Worm (Caenorhabditis elegans) whole organism, L2 larva: ENCODE measurements around the gene srz-12.
"Not testable (repeated sequence)": the region's sequence is repeated elsewhere in the genome, so short reads cannot be mapped to it uniquely, and the experiment has no call there.

Experiments
- C34F6.9 ChIP-seq: fragments of 150-350 bp; optimal IDR thresholded peaks from 2 replicates; lab custom pipeline; 2014; ENCODE audit warnings: missing biosample characterization, missing genetic modification characterization
- F13H6.1 ChIP-seq: sonication (generic microtip); optimal IDR thresholded peaks from 2 replicates; lab custom pipeline; 2016; ENCODE audit warnings: missing genetic modification characterization, missing compliant biosample characterization
- R02D3.7 ChIP-seq: fragments of 150-350 bp; optimal IDR thresholded peaks from 2 replicates; lab custom pipeline; 2014; ENCODE audit warnings: missing biosample characterization, missing genetic modification characterization
- ZK546.5 ChIP-seq: sonication (generic microtip); optimal IDR thresholded peaks from 2 replicates; lab custom pipeline; 2017; ENCODE audit warnings: missing biosample characterization, missing genetic modification characterization
- alr-1 ChIP-seq: fragments of 150-350 bp; optimal IDR thresholded peaks from 2 replicates; lab custom pipeline; 2014; ENCODE audit warnings: missing biosample characterization, missing genetic modification characterization
- aly-2 ChIP-seq: fragments of 150-350 bp; optimal IDR thresholded peaks from 2 replicates; lab custom pipeline; 2014; ENCODE audit warnings: missing biosample characterization, missing genetic modification characterization
- ama-1 ChIP-seq: fragments of 150-350 bp; optimal IDR thresholded peaks from 2 replicates; lab custom pipeline; 2018; ENCODE audit warnings: inconsistent platforms
- blmp-1 ChIP-seq: sonication (generic microtip); optimal IDR thresholded peaks from 2 replicates; lab custom pipeline; 2017; ENCODE audit warnings: missing genetic modification characterization, mild to moderate bottlenecking, missing compliant biosample characterization, antibody characterized with exemption, moderate library complexity; ENCODE audit not compliant: insufficient read depth
- ceh-82 ChIP-seq: fragments of 150-350 bp; optimal IDR thresholded peaks from 2 replicates; lab custom pipeline; 2014; ENCODE audit warnings: missing biosample characterization, missing genetic modification characterization
- crh-2 ChIP-seq: sonication (generic microtip); optimal IDR thresholded peaks from 2 replicates; lab custom pipeline; 2017; ENCODE audit warnings: missing biosample characterization, missing genetic modification characterization
- dmd-4 ChIP-seq: sonication (generic microtip); optimal IDR thresholded peaks from 2 replicates; lab custom pipeline; 2017; ENCODE audit warnings: missing biosample characterization, missing genetic modification characterization
- elt-1 ChIP-seq: fragments of 150-350 bp; optimal IDR thresholded peaks from 2 replicates; lab custom pipeline; 2014; ENCODE audit warnings: missing biosample characterization, missing genetic modification characterization
- elt-3 ChIP-seq: sonication (generic microtip); optimal IDR thresholded peaks from 2 replicates; lab custom pipeline; 2017; ENCODE audit warnings: missing biosample characterization, missing genetic modification characterization
- fos-1 ChIP-seq: fragments of 150-350 bp; optimal IDR thresholded peaks from 2 replicates; lab custom pipeline; 2014; ENCODE audit warnings: missing biosample characterization, missing genetic modification characterization
- gmeb-1 ChIP-seq: fragments of 150-350 bp; optimal IDR thresholded peaks from 2 replicates; lab custom pipeline; 2014; ENCODE audit warnings: missing biosample characterization, missing genetic modification characterization
- lin-11 ChIP-seq: fragments of 150-350 bp; sonication (generic microtip); optimal IDR thresholded peaks from 2 replicates; lab custom pipeline; 2014; ENCODE audit warnings: missing biosample characterization, missing genetic modification characterization, inconsistent platforms, mixed read lengths
- lin-13 ChIP-seq: fragments of 150-350 bp; optimal IDR thresholded peaks from 2 replicates; lab custom pipeline; 2014; ENCODE audit warnings: missing biosample characterization, missing genetic modification reagents, missing genetic modification characterization
- mab-5 ChIP-seq: fragments of 150-350 bp; optimal IDR thresholded peaks from 2 replicates; lab custom pipeline; 2014; ENCODE audit warnings: missing biosample characterization, missing genetic modification characterization
- mbf-1 ChIP-seq: sonication (generic microtip); optimal IDR thresholded peaks from 2 replicates; lab custom pipeline; 2017; ENCODE audit warnings: missing biosample characterization, missing genetic modification characterization
- mdl-1 ChIP-seq, 2 experiments: fragments of 150-350 bp in 1 of 2; sonication (generic microtip) in 1 of 2; optimal IDR thresholded peaks; 2 replicates each; lab custom pipeline; 2017; ENCODE audit warnings: missing biosample characterization in 2 of 2, missing genetic modification characterization in 2 of 2
- nhr-10 ChIP-seq: sonication (generic microtip); optimal IDR thresholded peaks from 2 replicates; lab custom pipeline; 2017; ENCODE audit warnings: missing biosample characterization, missing genetic modification characterization
- nhr-21 ChIP-seq: fragments of 150-350 bp; optimal IDR thresholded peaks from 2 replicates; lab custom pipeline; 2014; ENCODE audit warnings: missing biosample characterization, missing genetic modification characterization
- nhr-23 ChIP-seq: fragments of 150-350 bp; optimal IDR thresholded peaks from 2 replicates; lab custom pipeline; 2014; ENCODE audit warnings: missing biosample characterization, missing genetic modification reagents, missing genetic modification characterization
- nhr-6 ChIP-seq: fragments of 150-350 bp; optimal IDR thresholded peaks from 2 replicates; lab custom pipeline; 2014; ENCODE audit warnings: missing biosample characterization, missing genetic modification characterization
- sem-4 ChIP-seq: fragments of 150-350 bp; optimal IDR thresholded peaks from 2 replicates; lab custom pipeline; 2014; ENCODE audit warnings: missing biosample characterization, missing genetic modification reagents, missing genetic modification characterization
- sma-9 ChIP-seq, 2 experiments: fragments of 150-350 bp in 1 of 2; sonication (generic microtip) in 1 of 2; optimal IDR thresholded peaks; 2 replicates each; lab custom pipeline; 2014 to 2016; ENCODE audit warnings: missing genetic modification characterization in 2 of 2, mild to moderate bottlenecking in 1 of 2, missing biosample characterization in 1 of 2, missing compliant biosample characterization in 1 of 2, missing genetic modification reagents in 1 of 2, moderate library complexity in 1 of 2
- snpc-4 ChIP-seq: fragments of 150-350 bp; optimal IDR thresholded peaks from 2 replicates; lab custom pipeline; 2014; ENCODE audit warnings: missing biosample characterization, missing genetic modification characterization
- unc-39 ChIP-seq: fragments of 150-350 bp; optimal IDR thresholded peaks from 2 replicates; lab custom pipeline; 2014; ENCODE audit warnings: missing biosample characterization, missing genetic modification characterization
- unc-62 ChIP-seq: fragments of 150-350 bp; optimal IDR thresholded peaks from 2 replicates; lab custom pipeline; 2014; ENCODE audit warnings: missing biosample characterization, missing genetic modification reagents, missing genetic modification characterization
- zag-1 ChIP-seq: fragments of 150-350 bp; optimal IDR thresholded peaks from 2 replicates; lab custom pipeline; 2014; ENCODE audit warnings: missing biosample characterization, missing genetic modification characterization
- ztf-1 ChIP-seq: fragments of 200-800 bp; sonication (Bioruptor generic); conservative IDR thresholded peaks from 2 replicates; pipeline ENCODE4 v1.3.6; 2022; ENCODE audit warnings: missing genetic modification characterization, missing compliant biosample characterization
- ztf-11 ChIP-seq: sonication (generic microtip); optimal IDR thresholded peaks from 2 replicates; lab custom pipeline; 2017; ENCODE audit warnings: missing biosample characterization, missing genetic modification characterization
- ztf-4 ChIP-seq: fragments of 150-350 bp; optimal IDR thresholded peaks from 2 replicates; lab custom pipeline; 2014; ENCODE audit warnings: missing biosample characterization, missing genetic modification characterization

The srz-12 gene

ce11 chrV:15858292-15858691, 4.2 kb downstream of the srz-12 start, which contains the start of gene srh-148:
Gene srh-148 (minus strand): TSS chrV:15858392.
- no peak for TF ChIP-seq sem-4 (tag; lab: Kevin White, UChicago)
- TF ChIP-seq alr-1 (tag; lab: Kevin White, UChicago): no peak
- TF ChIP-seq, all 48 proteins: peak for 0

ce11 chrV:15850276-15850811, 12.2 kb downstream of the srz-12 start, which contains the start of gene srh-147:
Gene srh-147 (minus strand): TSS chrV:15850326.
- not testable (repeated sequence) for TF ChIP-seq C34F6.9; ztf-11 (tag; lab: Kevin White, UChicago); lin-13 (GFP tag; lab: Kevin White, UChicago)

DNA sequence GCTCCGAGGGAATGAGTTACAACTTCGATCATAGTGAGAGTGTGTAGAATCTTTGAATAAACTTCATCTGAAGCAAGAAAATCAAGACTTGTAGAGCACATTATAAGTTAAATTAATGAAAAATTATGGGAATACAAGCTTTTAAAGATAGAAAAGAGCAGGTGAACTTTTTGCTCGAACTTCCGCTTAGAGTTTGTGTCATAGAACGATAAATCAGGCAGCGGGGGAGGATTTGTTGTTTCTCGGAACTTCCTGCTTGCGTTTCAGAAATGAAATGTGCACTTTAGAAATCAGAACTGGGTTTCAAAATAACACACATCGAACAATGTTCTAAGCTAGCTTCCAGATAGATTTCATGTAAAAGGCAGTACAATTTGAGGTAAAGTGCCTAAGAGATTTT, 21.4 kb downstream of the srz-12 start, which contains the start of gene srh-149:
Gene srh-149, minus strand, starts transcription at position 101 of the 400 bp plus-strand sequence.
- TF ChIP-seq nhr-6 (tag; lab: Kevin White, UChicago): no peak
- TF ChIP-seq crh-2 (tag; lab: Kevin White, UChicago): no peak
- TF ChIP-seq ceh-82 (tag; lab: Kevin White, UChicago): no peak
- TF ChIP-seq ztf-1 (GFP tag; lab: Robert Waterston, UW): no peak
- no peak for TF ChIP-seq mab-5 (tag; lab: Kevin White, UChicago)
- no peak for TF ChIP-seq sma-9 (GFP tag; optimal IDR thresholded peaks at IDR 0.05; lab: Kevin White, UChicago)
- TF ChIP-seq sma-9 (tag; optimal IDR thresholded peaks at IDR 0.05; lab: Kevin White, UChicago): no peak
- no peak for TF ChIP-seq nhr-10 (tag; lab: Kevin White, UChicago)
- no peak for TF ChIP-seq lin-11
- TF ChIP-seq zag-1: no peak
- TF ChIP-seq ZK546.5: no peak
- TF ChIP-seq C34F6.9: no peak
- TF ChIP-seq ztf-4 (tag; lab: Kevin White, UChicago): no peak
- TF ChIP-seq ama-1 (lab: Kevin White, UChicago): no peak
- no peak for TF ChIP-seq unc-39 (tag; lab: Kevin White, UChicago)

ce11 chrV:15833622-15834021, 28.9 kb downstream of the srz-12 start, which contains the start of gene srbc-54:
Gene srbc-54 (minus strand): TSS chrV:15833722.
- TF ChIP-seq sma-9 (GFP tag; optimal IDR thresholded peaks at IDR 0.05; lab: Kevin White, UChicago) (no peak), sma-9 (tag; optimal IDR thresholded peaks at IDR 0.05; lab: Kevin White, UChicago) (no peak), nhr-21 (tag; lab: Kevin White, UChicago) (no peak), crh-2 (tag; lab: Kevin White, UChicago) (no peak), elt-1 (tag; lab: Kevin White, UChicago) (no peak), ama-1 (lab: Kevin White, UChicago) (no peak), elt-3 (tag; lab: Kevin White, UChicago) (no peak), gmeb-1 (tag; lab: Kevin White, UChicago) (no peak), R02D3.7 (tag; lab: Kevin White, UChicago) (no peak), nhr-10 (tag; lab: Kevin White, UChicago) (no peak), lin-13 (GFP tag; lab: Kevin White, UChicago) (no peak), unc-62 (GFP tag; lab: Kevin White, UChicago) (no peak), mdl-1 (tag; optimal IDR thresholded peaks at IDR 0.05; lab: Kevin White, UChicago) (no peak), dmd-4 (tag; lab: Kevin White, UChicago) (no peak)

- no peak for TF ChIP-seq snpc-4 (tag; lab: Kevin White, UChicago)
- no peak for TF ChIP-seq mbf-1 (tag; lab: Kevin White, UChicago)
- TF ChIP-seq ZK546.5: no peak
- no peak for TF ChIP-seq nhr-6 (tag; lab: Kevin White, UChicago)
- no peak for TF ChIP-seq ztf-11 (tag; lab: Kevin White, UChicago)
- no peak for TF ChIP-seq elt-3 (tag; lab: Kevin White, UChicago)
- no peak for TF ChIP-seq blmp-1
- TF ChIP-seq aly-2: no peak
- no peak for TF ChIP-seq lin-11
- TF ChIP-seq unc-39 (tag; lab: Kevin White, UChicago): no peak
- no peak for TF ChIP-seq ztf-1 (GFP tag; lab: Robert Waterston, UW)
- no peak for TF ChIP-seq dmd-4 (tag; lab: Kevin White, UChicago)
- TF ChIP-seq nhr-10 (tag; lab: Kevin White, UChicago): no peak
- no peak for TF ChIP-seq nhr-23 (tag; lab: Kevin White, UChicago)
- TF ChIP-seq F13H6.1 (tag; lab: Kevin White, UChicago): no peak
- TF ChIP-seq fos-1: no peak
- TF ChIP-seq gmeb-1 (tag; lab: Kevin White, UChicago): no peak
These were observed 30.9 kb downstream of the srz-12 start, which contains the start of gene srbc-56 for ce11 chrV:15831586-15831985. Gene srbc-56 (minus strand): TSS chrV:15831686.
